Worm (Caenorhabditis elegans) whole organism, young adult: ENCODE data around the gene let-858.

Experiments used
- F33H1.4 ChIP-seq: fragments of 200-800 bp; sonication (Bioruptor generic); IDR thresholded peaks from 2 replicates; pipeline ENCODE4 v1.3.6; 2022; ENCODE audit warnings: missing genetic modification reagents, missing genetic modification characterization, missing compliant biosample characterization
- Y67H2A.10 ChIP-seq: fragments of 200-800 bp; sonication (Bioruptor generic); conservative IDR thresholded peaks from 2 replicates; pipeline ENCODE4 v1.3.6; 2022; ENCODE audit warnings: missing genetic modification reagents, missing genetic modification characterization, missing compliant biosample characterization
- ets-4 ChIP-seq: fragments of 200-800 bp; sonication (Bioruptor generic); optimal IDR thresholded peaks from 2 replicates; lab custom pipeline; 2018; ENCODE audit warnings: mild to moderate bottlenecking, missing genetic modification characterization, missing compliant biosample characterization
- hrde-1 ChIP-seq: sonication (generic microtip); optimal IDR thresholded peaks from 2 replicates; lab custom pipeline; 2016; ENCODE audit warnings: missing genetic modification characterization, mild to moderate bottlenecking, missing compliant biosample characterization, moderate library complexity, missing genotype, missing genetic modification reagents, borderline replicate concordance
- nfya-1 ChIP-seq: sonication (generic microtip); optimal IDR thresholded peaks from 2 replicates; lab custom pipeline; 2017; ENCODE audit warnings: antibody characterized with exemption, missing compliant biosample characterization, missing genetic modification characterization, borderline replicate concordance; ENCODE audit not compliant: insufficient read depth
- nhr-27 ChIP-seq: fragments of 200-800 bp; sonication (Bioruptor generic); optimal IDR thresholded peaks from 2 replicates; lab custom pipeline; 2018; ENCODE audit warnings: mild to moderate bottlenecking, missing genetic modification characterization, moderate library complexity, missing compliant biosample characterization
- pha-4 ChIP-seq: fragments of 150-350 bp; sonication (generic microtip); optimal IDR thresholded peaks from 2 replicates; lab custom pipeline; 2014; ENCODE audit warnings: missing biosample characterization, missing genetic modification reagents, missing genetic modification characterization
- rcor-1 ChIP-seq: fragments of 200-800 bp; sonication (Bioruptor generic); IDR thresholded peaks from 2 replicates; pipeline ENCODE4 v1.3.6; 2022; ENCODE audit warnings: missing genetic modification reagents, missing genetic modification characterization, missing compliant biosample characterization
- somi-1 ChIP-seq: fragments of 200-800 bp; sonication (Bioruptor generic); optimal IDR thresholded peaks from 2 replicates; lab custom pipeline; 2018; ENCODE audit warnings: mild to moderate bottlenecking, missing genetic modification characterization, missing compliant biosample characterization
- zfh-2 ChIP-seq: fragments of 200-800 bp; sonication (Bioruptor generic); conservative IDR thresholded peaks from 2 replicates; pipeline ENCODE4 v1.3.6; 2022; ENCODE audit warnings: missing genetic modification reagents, missing genetic modification characterization, missing compliant biosample characterization
- ztf-25 ChIP-seq: fragments of 200-800 bp; sonication (Bioruptor generic); IDR thresholded peaks from 2 replicates; pipeline ENCODE4 v1.3.6; 2022; ENCODE audit warnings: missing genetic modification reagents, missing genetic modification characterization, missing compliant biosample characterization
- ztf-3 ChIP-seq: fragments of 200-800 bp; sonication (Bioruptor generic); optimal IDR thresholded peaks from 2 replicates; lab custom pipeline; 2018; ENCODE audit warnings: mild to moderate bottlenecking, missing genetic modification characterization, missing compliant biosample characterization

DNA sequence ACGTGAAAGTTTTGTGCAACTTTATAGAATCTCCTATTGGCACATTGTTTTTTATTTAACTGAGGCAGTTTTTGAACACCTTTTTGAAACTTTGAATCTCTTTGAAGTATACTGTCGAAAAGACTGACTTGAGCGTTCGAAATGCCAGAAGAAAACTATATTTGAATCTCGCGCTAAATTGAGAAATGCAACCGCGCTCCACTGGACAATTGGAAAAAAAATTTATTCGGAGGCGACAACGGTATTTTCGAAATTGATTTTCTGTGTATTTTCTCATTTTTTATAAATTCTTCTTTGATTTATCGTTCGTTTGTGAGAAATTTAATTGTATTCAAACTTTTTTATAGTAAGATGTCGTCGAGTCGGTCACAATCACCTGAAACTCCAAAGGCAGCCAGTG lies at the start of gene let-858:
- TF ChIP-seq somi-1 (GFP tag; lab: Kevin White, UChicago) (no peak), F33H1.4 (GFP tag; lab: Robert Waterston, UW) (no peak), hrde-1 (tag; lab: Kevin White, UChicago) (no peak), ztf-3 (GFP tag; lab: Kevin White, UChicago) (no peak), rcor-1 (GFP tag; lab: Robert Waterston, UW) (no peak), zfh-2 (GFP tag; lab: Robert Waterston, UW) (no peak), nhr-27 (tag; lab: Kevin White, UChicago) (no peak), nfya-1 (tag; lab: Kevin White, UChicago) (no peak), ets-4 (GFP tag; lab: Kevin White, UChicago) (no peak), ztf-25 (no peak), pha-4 (tag; lab: Kevin White, UChicago) (no peak), Y67H2A.10 (GFP tag; lab: Robert Waterston, UW) (no peak)
